Worm (Caenorhabditis elegans) whole organism, mixed stage, embryonic: ENCODE measurements around the gene Y45F10D.15.

Experiments used
- M03D4.4 ChIP-seq: sonication (generic microtip); optimal IDR thresholded peaks from 2 replicates; lab custom pipeline; 2017; ENCODE audit warnings: mild to moderate bottlenecking, missing genetic modification characterization, missing compliant biosample characterization
- bed-3 ChIP-seq: fragments of 200-800 bp; sonication (Bioruptor generic); optimal IDR thresholded peaks from 3 replicates; lab custom pipeline; 2018; ENCODE audit warnings: mild to moderate bottlenecking, missing genetic modification characterization, moderate library complexity, missing compliant biosample characterization
- blmp-1 ChIP-seq: fragments of 150-350 bp; optimal IDR thresholded peaks from 2 replicates; lab custom pipeline; 2014; ENCODE audit warnings: missing biosample characterization, missing genetic modification characterization
- ceh-39 ChIP-seq: fragments of 150-350 bp; optimal IDR thresholded peaks from 2 replicates; lab custom pipeline; 2014; ENCODE audit warnings: missing biosample characterization, missing genetic modification characterization
- ceh-43 ChIP-seq: fragments of 200-800 bp; sonication (Bioruptor generic); optimal IDR thresholded peaks from 2 replicates; lab custom pipeline; 2018; ENCODE audit warnings: mild to moderate bottlenecking, missing genetic modification characterization, moderate library complexity, missing compliant biosample characterization
- ceh-83 ChIP-seq: fragments of 200-800 bp; sonication (Bioruptor generic); optimal IDR thresholded peaks from 2 replicates; lab custom pipeline; 2018; ENCODE audit warnings: mild to moderate bottlenecking, missing genetic modification characterization, missing compliant biosample characterization
- ces-1 ChIP-seq: fragments of 150-350 bp; optimal IDR thresholded peaks from 2 replicates; lab custom pipeline; 2014; ENCODE audit warnings: missing biosample characterization, missing genetic modification reagents, missing genetic modification characterization
- cnd-1 ChIP-seq: fragments of 200-800 bp; sonication (Bioruptor generic); optimal IDR thresholded peaks from 2 replicates; lab custom pipeline; 2018; ENCODE audit warnings: mild to moderate bottlenecking, missing genetic modification characterization, missing compliant biosample characterization
- drap-1 ChIP-seq: fragments of 200-800 bp; sonication (Bioruptor generic); optimal IDR thresholded peaks from 3 replicates; lab custom pipeline; 2018; ENCODE audit warnings: mild to moderate bottlenecking, missing genetic modification characterization, missing compliant biosample characterization
- elt-1 ChIP-seq: sonication (generic microtip); optimal IDR thresholded peaks from 2 replicates; lab custom pipeline; 2017; ENCODE audit warnings: missing genetic modification characterization, mild to moderate bottlenecking, missing compliant biosample characterization, antibody characterized with exemption, moderate library complexity, borderline replicate concordance; ENCODE audit not compliant: insufficient read depth
- elt-3 ChIP-seq: fragments of 150-350 bp; optimal IDR thresholded peaks from 2 replicates; lab custom pipeline; 2014; ENCODE audit warnings: missing biosample characterization, missing genetic modification characterization
- flh-1 ChIP-seq: fragments of 200-800 bp; sonication (Bioruptor generic); optimal IDR thresholded peaks from 2 replicates; lab custom pipeline; 2018; ENCODE audit warnings: mild to moderate bottlenecking, missing genetic modification characterization, moderate library complexity, missing compliant biosample characterization
- hlh-1 ChIP-seq: fragments of 150-350 bp; optimal IDR thresholded peaks from 2 replicates; lab custom pipeline; 2014; ENCODE audit warnings: missing biosample characterization, missing genetic modification reagents, missing genetic modification characterization
- lin-13 ChIP-seq: fragments of 150-350 bp; optimal IDR thresholded peaks from 2 replicates; lab custom pipeline; 2014; ENCODE audit warnings: missing biosample characterization, missing genetic modification characterization
- lin-32 ChIP-seq: fragments of 200-800 bp; sonication (Bioruptor generic); optimal IDR thresholded peaks from 2 replicates; lab custom pipeline; 2018; ENCODE audit warnings: mild to moderate bottlenecking, missing genetic modification characterization, missing compliant biosample characterization
- lsy-2 ChIP-seq: fragments of 150-350 bp; optimal IDR thresholded peaks from 2 replicates; lab custom pipeline; 2014; ENCODE audit warnings: missing biosample characterization, missing genetic modification characterization
- mab-5 ChIP-seq: fragments of 150-350 bp; optimal IDR thresholded peaks from 2 replicates; lab custom pipeline; 2014; ENCODE audit warnings: missing biosample characterization, missing genetic modification characterization
- mep-1 ChIP-seq: fragments of 150-350 bp; optimal IDR thresholded peaks from 2 replicates; lab custom pipeline; 2017; ENCODE audit warnings: missing biosample characterization, missing genetic modification reagents, missing genetic modification characterization, inconsistent platforms
- mls-2 ChIP-seq: sonication (generic microtip); optimal IDR thresholded peaks from 2 replicates; lab custom pipeline; 2016; ENCODE audit warnings: mild to moderate bottlenecking, missing genetic modification characterization, moderate library complexity, missing compliant biosample characterization
- nhr-12 ChIP-seq: fragments of 150-350 bp; optimal IDR thresholded peaks from 2 replicates; lab custom pipeline; 2014; ENCODE audit warnings: missing biosample characterization, missing genetic modification characterization
- nhr-237 ChIP-seq: fragments of 150-350 bp; optimal IDR thresholded peaks from 2 replicates; lab custom pipeline; 2014; ENCODE audit warnings: missing biosample characterization, missing genetic modification characterization
- nhr-28 ChIP-seq: fragments of 150-350 bp; optimal IDR thresholded peaks from 2 replicates; lab custom pipeline; 2014; ENCODE audit warnings: missing biosample characterization, missing genetic modification characterization
- nhr-76 ChIP-seq: sonication (generic microtip); optimal IDR thresholded peaks from 2 replicates; lab custom pipeline; 2017; ENCODE audit warnings: missing biosample characterization, missing genetic modification characterization
- pha-4 ChIP-seq: fragments of 150-350 bp; optimal IDR thresholded peaks from 2 replicates; lab custom pipeline; 2018; ENCODE audit warnings: missing biosample characterization, missing genetic modification reagents, missing genetic modification characterization
- sem-2 ChIP-seq: fragments of 200-800 bp; sonication (Bioruptor generic); optimal IDR thresholded peaks from 2 replicates; lab custom pipeline; 2018; ENCODE audit warnings: mild to moderate bottlenecking, missing genetic modification characterization, missing compliant biosample characterization
- sptf-1 ChIP-seq: sonication (generic microtip); optimal IDR thresholded peaks from 2 replicates; lab custom pipeline; 2017; ENCODE audit warnings: mild to moderate bottlenecking, missing genetic modification characterization, moderate library complexity, missing compliant biosample characterization
- tbx-8 ChIP-seq: fragments of 200-800 bp; sonication (Bioruptor generic); optimal IDR thresholded peaks from 2 replicates; lab custom pipeline; 2018; ENCODE audit warnings: mild to moderate bottlenecking, missing genetic modification characterization, moderate library complexity, missing compliant biosample characterization
- unc-120 ChIP-seq: sonication (generic microtip); optimal IDR thresholded peaks from 2 replicates; lab custom pipeline; 2017; ENCODE audit warnings: missing genetic modification characterization, missing compliant biosample characterization; ENCODE audit not compliant: poor library complexity, severe bottlenecking
- unc-39 ChIP-seq: fragments of 150-350 bp; optimal IDR thresholded peaks from 2 replicates; lab custom pipeline; 2014; ENCODE audit warnings: missing biosample characterization, missing genetic modification characterization
- zip-8 ChIP-seq: fragments of 150-350 bp; optimal IDR thresholded peaks from 2 replicates; lab custom pipeline; 2014; ENCODE audit warnings: missing biosample characterization, missing genetic modification characterization
- ztf-11 ChIP-seq: fragments of 150-350 bp; optimal IDR thresholded peaks from 2 replicates; lab custom pipeline; 2014; ENCODE audit warnings: missing biosample characterization, missing genetic modification characterization

Gene Y45F10D.15

DNA sequence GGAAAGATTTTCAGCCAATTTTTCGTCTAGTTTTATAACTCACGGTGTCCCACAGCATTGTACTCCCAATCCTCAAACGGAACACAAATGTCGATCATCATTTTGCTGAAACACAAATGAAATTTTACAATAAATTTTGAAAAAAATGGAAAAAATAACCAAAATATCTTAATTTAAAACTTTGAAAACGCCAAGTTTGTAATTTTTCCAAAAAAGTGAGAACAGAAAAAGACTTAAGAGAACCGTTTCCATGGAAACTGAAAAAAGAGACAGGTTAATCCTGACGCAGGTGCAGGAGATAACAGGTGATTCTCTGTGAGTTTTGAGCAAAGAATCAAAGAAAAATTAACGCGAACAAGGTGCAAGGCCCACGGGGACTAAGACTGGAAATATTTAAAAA is at the start of gene Y45F10D.15:
TSS of gene Y45F10D.15 (minus strand) at position 101 of the 400 bp plus-strand sequence.
- TF ChIP-seq nhr-76 (tag; lab: Kevin White, UChicago) (no peak), M03D4.4 (no peak), flh-1 (GFP tag; lab: Kevin White, UChicago) (no peak), cnd-1 (tag; lab: Kevin White, UChicago) (no peak), zip-8 (tag; lab: Kevin White, UChicago) (no peak), nhr-237 (tag; lab: Kevin White, UChicago) (no peak), ceh-39 (tag; lab: Kevin White, UChicago) (no peak), lsy-2 (tag; lab: Kevin White, UChicago) (no peak), lin-13 (tag; lab: Kevin White, UChicago) (no peak), lin-32 (GFP tag; lab: Kevin White, UChicago) (no peak), bed-3 (GFP tag; lab: Kevin White, UChicago) (no peak), hlh-1 (no peak), drap-1 (GFP tag; lab: Kevin White, UChicago) (no peak), sem-2 (GFP tag; lab: Kevin White, UChicago) (no peak), tbx-8 (GFP tag; lab: Kevin White, UChicago) (no peak), ceh-43 (no peak), unc-39 (no peak), mep-1 (tag; lab: Kevin White, UChicago) (no peak), pha-4 (tag; lab: Kevin White, UChicago) (no peak), ceh-83 (GFP tag; lab: Kevin White, UChicago) (no peak)
- TF ChIP-seq, all 35 proteins: peak for 0

DNA sequence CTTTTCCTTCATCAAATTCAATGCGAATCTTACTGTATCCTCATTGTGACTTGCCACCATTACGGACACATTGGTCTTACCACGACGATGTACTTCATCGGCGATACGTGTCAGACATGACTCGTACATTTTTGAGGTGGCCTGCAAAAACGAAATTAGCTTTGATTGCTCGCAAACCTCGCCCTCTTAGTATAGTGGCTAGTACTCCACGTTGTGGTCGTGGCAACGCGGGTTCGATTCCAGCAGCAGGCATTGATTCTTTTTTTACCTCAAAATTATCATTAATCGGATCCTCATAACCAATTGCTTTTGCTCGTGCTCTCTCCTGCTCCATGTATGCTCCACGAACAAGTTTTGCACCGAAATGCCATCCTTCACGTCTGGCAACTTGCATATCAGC is 49.3 kb upstream of the Y45F10D.15 start:
- no peak for TF ChIP-seq elt-1
- no peak for TF ChIP-seq ceh-83 (GFP tag; lab: Kevin White, UChicago)
- no peak for TF ChIP-seq nhr-28 (tag; lab: Kevin White, UChicago)
- TF ChIP-seq ceh-43: no peak
- TF ChIP-seq cnd-1 (tag; lab: Kevin White, UChicago): no peak
- TF ChIP-seq ceh-39 (tag; lab: Kevin White, UChicago): no peak
- TF ChIP-seq nhr-76 (tag; lab: Kevin White, UChicago): no peak
- TF ChIP-seq sem-2 (GFP tag; lab: Kevin White, UChicago): no peak
- no peak for TF ChIP-seq hlh-1
- TF ChIP-seq nhr-12 (tag; lab: Kevin White, UChicago): no peak
- TF ChIP-seq unc-120 (tag; lab: Kevin White, UChicago): no peak
- no peak for TF ChIP-seq mls-2 (tag; lab: Kevin White, UChicago)
- no peak for TF ChIP-seq mab-5
- TF ChIP-seq tbx-8 (GFP tag; lab: Kevin White, UChicago): no peak
- no peak for TF ChIP-seq flh-1 (GFP tag; lab: Kevin White, UChicago)
- TF ChIP-seq, all 35 proteins: peak for 0

ce11 chrIV:13866754-13867153 is 46.0 kb upstream of the Y45F10D.15 start, which contains the start of gene B0513.90:
B0513.90 (plus strand) TSS chrIV:13867054.
- no peak for TF ChIP-seq bed-3 (GFP tag; lab: Kevin White, UChicago)
- no peak for TF ChIP-seq elt-1
- no peak for TF ChIP-seq sem-2 (GFP tag; lab: Kevin White, UChicago)
- TF ChIP-seq zip-8 (tag; lab: Kevin White, UChicago): no peak
- TF ChIP-seq elt-3 (tag; lab: Kevin White, UChicago): no peak
- no peak for TF ChIP-seq lin-13 (tag; lab: Kevin White, UChicago)
- no peak for TF ChIP-seq ceh-43
- no peak for TF ChIP-seq nhr-12 (tag; lab: Kevin White, UChicago)
- TF ChIP-seq lsy-2 (tag; lab: Kevin White, UChicago): no peak
- TF ChIP-seq ceh-83 (GFP tag; lab: Kevin White, UChicago): no peak
- no peak for TF ChIP-seq ceh-39 (tag; lab: Kevin White, UChicago)
- TF ChIP-seq blmp-1 (tag; lab: Kevin White, UChicago): no peak
- no peak for TF ChIP-seq ces-1 (GFP tag; lab: Kevin White, UChicago)
- no peak for TF ChIP-seq unc-39

ce11 chrIV:13865172-13865571 is 44.4 kb upstream of the Y45F10D.15 start, which contains the start of gene vamp-8:
vamp-8 (minus strand) TSS chrIV:13865196.
- TF ChIP-seq sptf-1 (no peak), pha-4 (tag; lab: Kevin White, UChicago) (peak; percentile 52)

DNA sequence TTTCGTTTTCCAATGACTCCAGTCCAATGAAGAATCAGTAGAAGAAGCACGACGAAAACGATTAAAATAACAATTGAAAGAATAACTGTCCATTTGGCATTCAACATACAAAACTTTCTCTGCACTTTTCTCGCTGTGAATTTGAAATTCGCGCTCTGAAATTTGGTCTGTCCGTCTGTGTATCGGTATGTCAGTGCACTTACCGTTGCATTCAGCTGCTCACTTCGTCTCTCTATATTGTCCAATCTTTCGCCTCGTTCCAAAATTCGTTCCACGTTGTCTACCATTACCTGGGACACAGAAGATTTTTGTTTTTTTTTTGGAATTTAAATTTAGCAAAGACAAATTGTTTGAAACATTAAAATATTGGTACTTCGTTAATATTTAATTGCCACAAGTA is 39.7 kb upstream of the Y45F10D.15 start:
- TF ChIP-seq lin-32 (GFP tag; lab: Kevin White, UChicago) (no peak), nhr-237 (tag; lab: Kevin White, UChicago) (no peak), zip-8 (tag; lab: Kevin White, UChicago) (no peak), elt-1 (no peak), nhr-76 (tag; lab: Kevin White, UChicago) (no peak), lin-13 (tag; lab: Kevin White, UChicago) (no peak), cnd-1 (tag; lab: Kevin White, UChicago) (no peak), ztf-11 (tag; lab: Kevin White, UChicago) (no peak), blmp-1 (tag; lab: Kevin White, UChicago) (no peak)
